Fruit fly (Drosophila melanogaster) whole organism, wandering third instar larva: ENCODE measurements around the gene Dip-B.

Experiments
- Abd-B ChIP-seq: fragments of >200 bp; optimal IDR thresholded peaks from 2 replicates; lab custom pipeline; 2017; ENCODE audit warnings: missing biosample characterization, missing genetic modification characterization
- CG32264 ChIP-seq: fragments of 200-800 bp; sonication (Bioruptor generic); optimal IDR thresholded peaks from 2 replicates; lab custom pipeline; 2016; ENCODE audit warnings: missing biosample characterization, missing genetic modification characterization
- CG9705 ChIP-seq: fragments of 200-800 bp; sonication (Bioruptor generic); optimal IDR thresholded peaks from 2 replicates; lab custom pipeline; 2018; ENCODE audit warnings: missing biosample characterization, mild to moderate bottlenecking, missing genetic modification characterization
- CrebA ChIP-seq: fragments of 200-800 bp; sonication (Bioruptor generic); optimal IDR thresholded peaks from 2 replicates; lab custom pipeline; 2016; ENCODE audit warnings: missing biosample characterization, mild to moderate bottlenecking, missing genetic modification characterization, borderline replicate concordance
- Dfd ChIP-seq: fragments of >200 bp; optimal IDR thresholded peaks from 2 replicates; lab custom pipeline; 2017; ENCODE audit warnings: missing biosample characterization, missing genetic modification characterization
- Dif ChIP-seq: fragments of 200-275, 200-300 bp; sonication (Bioruptor generic); optimal IDR thresholded peaks from 2 replicates; lab custom pipeline; 2018; ENCODE audit warnings: missing biosample characterization, missing genetic modification characterization; ENCODE audit not compliant: partially characterized antibody
- HLH106 ChIP-seq: fragments of 200-800 bp; optimal IDR thresholded peaks from 3 replicates; lab custom pipeline; 2019; ENCODE audit warnings: missing biosample characterization, mild to moderate bottlenecking, missing genetic modification characterization, moderate library complexity
- Hnf4 ChIP-seq: fragments of 200-800 bp; sonication (Bioruptor generic); optimal IDR thresholded peaks from 2 replicates; lab custom pipeline; 2016; ENCODE audit warnings: missing biosample characterization, mild to moderate bottlenecking, missing genetic modification characterization
- Hr83 ChIP-seq: fragments of 200-300 bp; sonication (Bioruptor generic); optimal IDR thresholded peaks from 2 replicates; lab custom pipeline; 2016; ENCODE audit warnings: missing biosample characterization, mild to moderate bottlenecking, missing genetic modification characterization, moderate library complexity; ENCODE audit not compliant: poor library complexity, severe bottlenecking
- Jra ChIP-seq: sonication (Bioruptor generic); optimal IDR thresholded peaks from 2 replicates; lab custom pipeline; 2016; ENCODE audit warnings: missing biosample characterization, missing genetic modification characterization
- N ChIP-seq: fragments of >200 bp; optimal IDR thresholded peaks from 2 replicates; lab custom pipeline; 2018; ENCODE audit warnings: missing biosample characterization, missing external identifiers, missing genetic modification characterization
- OdsH ChIP-seq: fragments of 200-800 bp; sonication (Bioruptor generic); optimal IDR thresholded peaks from 2 replicates; lab custom pipeline; 2016; ENCODE audit warnings: missing biosample characterization, mild to moderate bottlenecking, missing genetic modification characterization
- Rel ChIP-seq, 2 experiments: fragments of 200-800 bp; sonication (Bioruptor generic) in 1 of 2; optimal IDR thresholded peaks; 2 replicates in 1 of 2; 3 replicates in 1 of 2; lab custom pipeline; 2016 to 2019; ENCODE audit warnings: mild to moderate bottlenecking in 2 of 2, missing biosample characterization in 2 of 2, missing genetic modification characterization in 2 of 2, moderate library complexity in 1 of 2
- Sp1 ChIP-seq: fragments of 200-800 bp; sonication (Bioruptor generic); optimal IDR thresholded peaks from 3 replicates; lab custom pipeline; 2019; ENCODE audit warnings: missing biosample characterization, mild to moderate bottlenecking, missing genetic modification characterization, moderate library complexity
- Vsx2 ChIP-seq: fragments of 200-300, 225-300 bp; sonication (Bioruptor generic); optimal IDR thresholded peaks from 2 replicates; lab custom pipeline; 2018; ENCODE audit warnings: missing biosample characterization, missing genetic modification characterization; ENCODE audit not compliant: partially characterized antibody
- brk ChIP-seq: fragments of 200-800 bp; sonication (Bioruptor generic); optimal IDR thresholded peaks from 2 replicates; lab custom pipeline; 2016; ENCODE audit warnings: missing biosample characterization, mild to moderate bottlenecking, missing genetic modification characterization
- dmrt93B ChIP-seq: fragments of 200-800 bp; sonication (Bioruptor generic); optimal IDR thresholded peaks from 2 replicates; lab custom pipeline; 2018; ENCODE audit warnings: missing biosample characterization, mild to moderate bottlenecking, missing genetic modification characterization
- dsf ChIP-seq: sonication (Bioruptor generic); optimal IDR thresholded peaks from 2 replicates; lab custom pipeline; 2016; ENCODE audit warnings: missing biosample characterization, missing genetic modification characterization, borderline replicate concordance
- ey ChIP-seq: fragments of 200-800 bp; sonication (Bioruptor generic); optimal IDR thresholded peaks from 2 replicates; lab custom pipeline; 2016; ENCODE audit warnings: missing biosample characterization, missing genetic modification characterization
- foxo ChIP-seq, 2 experiments: fragments of 200-800 bp; sonication (Bioruptor generic); optimal IDR thresholded peaks; 2 replicates in 1 of 2; 3 replicates in 1 of 2; lab custom pipeline; 2016 to 2017; ENCODE audit warnings: missing biosample characterization in 2 of 2, missing genetic modification characterization in 2 of 2
- fru ChIP-seq: fragments of 200-800 bp; sonication (Bioruptor generic); optimal IDR thresholded peaks from 3 replicates; lab custom pipeline; 2016; ENCODE audit warnings: missing biosample characterization, mild to moderate bottlenecking, missing genetic modification characterization
- h ChIP-seq: fragments of 200-800 bp; sonication (Bioruptor generic); optimal IDR thresholded peaks from 3 replicates; lab custom pipeline; 2016; ENCODE audit warnings: missing biosample characterization, mild to moderate bottlenecking, missing genetic modification characterization
- jim ChIP-seq: fragments of 175-275, 200-325 bp; sonication (Bioruptor generic); optimal IDR thresholded peaks from 2 replicates; lab custom pipeline; 2016; ENCODE audit warnings: missing biosample characterization, mild to moderate bottlenecking, missing genetic modification characterization
- lola ChIP-seq: fragments of >200 bp; optimal IDR thresholded peaks from 2 replicates; lab custom pipeline; 2017; ENCODE audit warnings: missing biosample characterization, missing genetic modification characterization
- pan ChIP-seq: fragments of >200 bp; optimal IDR thresholded peaks from 2 replicates; lab custom pipeline; 2017
- psq ChIP-seq: fragments of 200-800 bp; sonication (Bioruptor generic); optimal IDR thresholded peaks from 3 replicates; lab custom pipeline; 2017; ENCODE audit warnings: missing biosample characterization, mild to moderate bottlenecking, missing genetic modification characterization, moderate library complexity
- rgr ChIP-seq: fragments of 200-800 bp; sonication (Bioruptor generic); optimal IDR thresholded peaks from 3 replicates; lab custom pipeline; 2016; ENCODE audit warnings: missing biosample characterization, mild to moderate bottlenecking, missing genetic modification characterization
- sv ChIP-seq: fragments of 200-800 bp; sonication (Bioruptor generic); optimal IDR thresholded peaks from 3 replicates; lab custom pipeline; 2016; ENCODE audit warnings: missing biosample characterization, missing genetic modification characterization
- tai ChIP-seq: sonication (Bioruptor generic); optimal IDR thresholded peaks from 2 replicates; lab custom pipeline; 2016; ENCODE audit warnings: missing biosample characterization, missing genetic modification characterization
- woc ChIP-seq: sonication (Bioruptor generic); optimal IDR thresholded peaks from 2 replicates; lab custom pipeline; 2016; ENCODE audit warnings: missing biosample characterization, mild to moderate bottlenecking, missing genetic modification characterization

The Dip-B gene

DNA sequence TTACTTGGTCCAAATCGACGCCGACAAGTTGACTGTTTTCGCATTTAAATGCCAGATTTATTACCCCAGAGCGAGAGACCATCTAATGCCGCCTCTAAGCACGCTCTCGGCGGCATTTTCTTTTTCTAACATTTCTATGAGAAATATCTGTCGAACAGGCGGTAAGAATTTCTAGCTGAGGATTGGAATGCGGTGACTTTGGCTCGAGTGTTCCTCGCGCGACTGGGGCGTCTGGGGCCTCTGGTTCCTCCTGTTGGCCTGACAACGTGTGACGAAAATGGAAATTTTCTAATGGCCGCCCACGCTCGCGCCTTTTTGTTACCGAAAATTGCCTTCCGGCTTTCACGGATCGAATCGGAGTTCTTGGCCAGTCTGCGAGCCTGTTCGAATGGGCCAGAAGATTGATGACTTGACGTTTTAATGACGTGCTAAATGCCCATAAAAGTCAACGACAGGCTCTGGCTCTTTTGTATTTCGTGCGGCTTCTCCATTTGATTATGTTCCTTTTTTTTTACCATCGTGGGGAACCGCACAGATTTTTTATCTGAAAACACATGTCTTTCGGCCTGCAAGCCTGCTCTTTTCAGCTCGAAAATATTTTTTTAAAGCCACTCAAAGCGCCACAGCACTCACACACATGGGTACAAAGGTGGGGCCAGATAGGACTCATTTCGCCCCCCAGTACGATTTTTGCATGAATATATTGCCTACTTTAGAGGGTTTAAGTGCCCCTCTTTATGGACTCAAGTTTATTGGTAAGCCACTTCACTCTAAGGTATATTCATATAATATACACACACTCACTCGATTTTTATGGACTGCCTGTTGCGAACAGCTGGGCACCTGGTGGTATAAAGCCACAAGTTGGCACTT is 19.3 kb downstream of the Dip-B start:
- no peak for TF ChIP-seq jim
- TF ChIP-seq CrebA (GFP tag; lab: Kevin White, UChicago) = no peak
- no peak for TF ChIP-seq psq (GFP tag; lab: Kevin White, UChicago)
- no peak for TF ChIP-seq OdsH (GFP tag; lab: Kevin White, UChicago)
- TF ChIP-seq Sp1 = no peak
- TF ChIP-seq brk (GFP tag; lab: Kevin White, UChicago) = no peak
- TF ChIP-seq Hr83 (GFP tag; lab: Kevin White, UChicago) = no peak
- TF ChIP-seq Vsx2 (GFP tag; lab: Kevin White, UChicago) = peak; percentile 16

DNA sequence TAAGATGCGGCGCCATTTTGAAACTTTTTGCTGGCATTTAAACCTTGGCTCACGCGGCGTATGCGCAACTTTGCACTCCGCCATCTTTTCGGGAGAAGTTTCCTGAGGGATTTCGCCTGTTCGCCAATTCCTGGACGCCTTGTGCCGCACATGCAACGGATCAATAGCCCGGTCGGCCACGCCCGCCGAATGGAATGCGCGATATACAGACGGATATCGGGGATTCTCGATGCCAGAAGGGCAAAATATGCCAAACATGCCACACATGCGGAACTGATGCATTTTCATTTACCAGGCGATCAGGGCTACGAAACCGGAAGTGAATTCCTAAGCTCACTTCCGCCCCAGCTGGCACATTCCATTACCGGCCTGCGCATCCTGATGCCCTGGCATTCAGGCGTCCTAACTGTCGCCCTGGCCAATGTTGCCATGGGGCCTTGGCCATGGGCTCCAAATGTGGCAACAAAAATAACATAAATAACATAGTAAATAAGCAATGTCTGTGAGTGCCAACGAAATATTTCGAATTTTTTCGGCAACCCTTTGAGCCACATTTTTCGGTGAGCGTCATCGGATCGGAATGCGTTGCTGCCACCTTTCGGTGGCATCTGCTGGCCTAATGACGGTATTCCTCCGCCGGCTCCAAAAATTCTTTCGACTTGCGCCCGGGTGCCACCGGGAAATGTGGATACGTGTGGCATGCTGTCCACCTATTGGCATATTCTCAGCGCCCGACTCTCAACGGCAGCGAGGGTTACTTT is 20.1 kb downstream of the Dip-B start:
- TF ChIP-seq fru (GFP tag; lab: Kevin White, UChicago) = no peak

- TF ChIP-seq Hr83 (GFP tag; lab: Kevin White, UChicago) = no peak
- TF ChIP-seq Vsx2 (GFP tag; lab: Kevin White, UChicago) = peak; percentile 13
- no peak for TF ChIP-seq dmrt93B (GFP tag; lab: Kevin White, UChicago)
- TF ChIP-seq Dfd = no peak
- no peak for TF ChIP-seq rgr (GFP tag; lab: Kevin White, UChicago)
- TF ChIP-seq lola (GFP tag; lab: Kevin White, UChicago) = no peak
Observed at dm6 chr3R:13803185-13803887, 21.2 kb downstream of the Dip-B start.

DNA sequence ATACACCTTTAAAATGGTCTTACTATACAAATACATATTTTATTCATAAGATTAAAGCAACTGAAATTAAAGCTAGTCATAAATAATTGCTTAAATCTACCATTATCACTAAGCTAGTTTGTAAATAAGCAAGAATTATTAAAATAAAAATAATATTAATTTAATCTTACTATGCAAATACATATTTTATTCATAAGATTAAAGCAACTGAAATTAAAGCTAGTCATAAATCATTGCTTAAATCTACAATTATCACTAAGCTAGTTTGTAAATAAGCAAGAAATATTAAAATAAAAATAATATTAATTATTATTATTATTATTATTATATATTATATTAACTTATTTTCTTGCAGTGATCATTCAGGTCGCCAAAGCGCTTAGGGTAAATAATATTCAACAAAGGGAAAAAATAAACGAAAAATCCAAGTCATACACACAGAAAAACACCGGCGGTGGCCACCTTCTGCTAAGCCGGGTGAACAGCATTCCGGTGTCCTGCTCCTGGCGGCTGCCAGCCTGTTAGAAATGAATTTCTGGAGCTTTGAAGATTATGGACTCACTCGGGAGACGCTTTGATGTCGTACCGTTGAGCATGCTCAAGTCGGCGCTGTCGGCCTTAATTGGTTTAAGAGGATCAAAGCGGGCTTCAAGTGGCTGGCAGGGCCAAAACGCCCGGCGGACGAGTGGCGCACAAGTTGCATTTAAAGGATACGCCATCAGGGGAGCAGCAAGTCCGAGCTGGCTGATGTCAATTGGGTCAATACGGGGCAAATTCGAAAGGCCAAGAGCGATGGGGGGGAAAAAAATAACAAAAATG is 22.0 kb downstream of the Dip-B start:
- no peak for TF ChIP-seq Dif
- no peak for TF ChIP-seq dsf (GFP tag; lab: Kevin White, UChicago)
- TF ChIP-seq fru (GFP tag; lab: Kevin White, UChicago) = peak; percentile 3
- TF ChIP-seq lola (GFP tag; lab: Kevin White, UChicago) = no peak
- TF ChIP-seq tai = no peak
- TF ChIP-seq OdsH (GFP tag; lab: Kevin White, UChicago) = peak; percentile 7
- TF ChIP-seq brk (GFP tag; lab: Kevin White, UChicago) = no peak
- no peak for TF ChIP-seq CrebA (GFP tag; lab: Kevin White, UChicago)
- peak; percentile 0 for TF ChIP-seq psq (GFP tag; lab: Kevin White, UChicago)
- TF ChIP-seq HLH106 (tag; lab: Kevin White, UChicago) = peak; percentile 35
- TF ChIP-seq h (GFP tag; lab: Kevin White, UChicago) = peak; percentile 2
- TF ChIP-seq woc (GFP tag; lab: Kevin White, UChicago) = no peak
- TF ChIP-seq Hr83 (GFP tag; lab: Kevin White, UChicago) = no peak
- no peak for TF ChIP-seq CG32264 (GFP tag; lab: Kevin White, UChicago)
- TF ChIP-seq Dfd = no peak
- TF ChIP-seq Abd-B (GFP tag; lab: Kevin White, UChicago) = no peak
- no peak for TF ChIP-seq pan
- TF ChIP-seq ey = no peak
- no peak for TF ChIP-seq jim
- no peak for TF ChIP-seq Jra (GFP tag; lab: Kevin White, UChicago)
- TF ChIP-seq Hnf4 (GFP tag; lab: Kevin White, UChicago) = no peak
- TF ChIP-seq CG9705 = no peak
- no peak for TF ChIP-seq N (GFP tag; lab: Kevin White, UChicago)
- TF ChIP-seq sv (GFP tag; lab: Kevin White, UChicago) = no peak
- TF ChIP-seq foxo (GFP tag; optimal IDR thresholded peaks at IDR 0.05; lab: Kevin White, UChicago) = peak in 1 of 2 experiments; percentile 29
- TF ChIP-seq Sp1 = peak; percentile 44
- TF ChIP-seq Rel (GFP tag; optimal IDR thresholded peaks at IDR 0.05; lab: Kevin White, UChicago) = no peak
- TF ChIP-seq Rel (tag; optimal IDR thresholded peaks at IDR 0.05; lab: Kevin White, UChicago) = no peak
- TF ChIP-seq, all 38 proteins: peak for 7
